Worm (Caenorhabditis elegans) whole organism, early embryonic: ENCODE data around the gene F46E10.3.

Source experiments
- ama-1 ChIP-seq: fragments of 150-350 bp; optimal IDR thresholded peaks from 2 replicates; lab custom pipeline; 2014
- flt-1 ChIP-seq: fragments of 200-800 bp; sonication (Bioruptor generic); IDR thresholded peaks from 2 replicates; pipeline ENCODE4 v1.3.6; 2022; ENCODE audit warnings: missing genetic modification characterization, missing compliant biosample characterization
- pes-1 ChIP-seq: fragments of 200-800 bp; sonication (Bioruptor generic); IDR thresholded peaks from 2 replicates; pipeline ENCODE4 v1.3.6; 2022; ENCODE audit warnings: missing genetic modification reagents, missing genetic modification characterization, missing compliant biosample characterization

ce11 chrV:6546450-6547171 lies 28.5 kb downstream of the F46E10.3 start, which contains the start of gene dre-1:
- TF ChIP-seq pes-1, result no peak
- TF ChIP-seq ama-1, result no peak
- TF ChIP-seq flt-1 (GFP tag; lab: Robert Waterston, UW), result no peak
